Fruit fly (Drosophila melanogaster): ENCODE data around the gene Cpr72Eb.

DNA sequence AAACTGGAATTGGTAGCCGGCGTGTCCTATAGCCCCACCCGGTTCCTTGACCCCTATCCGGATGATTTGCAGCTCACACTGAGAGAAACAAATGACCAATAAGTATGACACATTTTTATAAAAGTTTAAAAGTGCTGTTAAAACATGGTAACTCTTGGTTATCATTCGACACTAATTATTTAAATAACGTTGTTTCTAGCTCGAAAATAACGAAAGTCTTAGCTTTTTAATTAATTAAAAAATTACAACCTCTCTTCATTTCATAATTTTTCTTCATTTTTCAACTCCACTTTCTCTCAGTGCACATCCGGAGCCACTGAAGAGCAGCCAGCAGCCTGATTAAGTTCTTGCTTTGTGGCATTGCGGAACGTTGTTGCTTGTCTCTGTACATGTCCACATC lies 517 bp upstream of the Cpr72Eb start:
- TF ChIP-seq CTCF (optimal IDR thresholded peaks at IDR 0.05): no peak
- no peak for TF ChIP-seq CG8478 (optimal IDR thresholded peaks at IDR 0.05)
